Worm (Caenorhabditis elegans) whole organism, mixed stage, embryonic: ENCODE measurements around the gene str-131.

Source experiments
- M03D4.4 ChIP-seq: sonication (generic microtip); optimal IDR thresholded peaks from 2 replicates; lab custom pipeline; 2017; ENCODE audit warnings: mild to moderate bottlenecking, missing genetic modification characterization, missing compliant biosample characterization
- bed-3 ChIP-seq: fragments of 200-800 bp; sonication (Bioruptor generic); optimal IDR thresholded peaks from 3 replicates; lab custom pipeline; 2018; ENCODE audit warnings: mild to moderate bottlenecking, missing genetic modification characterization, moderate library complexity, missing compliant biosample characterization
- blmp-1 ChIP-seq: fragments of 150-350 bp; optimal IDR thresholded peaks from 2 replicates; lab custom pipeline; 2014; ENCODE audit warnings: missing biosample characterization, missing genetic modification characterization
- ceh-39 ChIP-seq: fragments of 150-350 bp; optimal IDR thresholded peaks from 2 replicates; lab custom pipeline; 2014; ENCODE audit warnings: missing biosample characterization, missing genetic modification characterization
- ceh-43 ChIP-seq: fragments of 200-800 bp; sonication (Bioruptor generic); optimal IDR thresholded peaks from 2 replicates; lab custom pipeline; 2018; ENCODE audit warnings: mild to moderate bottlenecking, missing genetic modification characterization, moderate library complexity, missing compliant biosample characterization
- ces-1 ChIP-seq: fragments of 150-350 bp; optimal IDR thresholded peaks from 2 replicates; lab custom pipeline; 2014; ENCODE audit warnings: missing biosample characterization, missing genetic modification reagents, missing genetic modification characterization
- cnd-1 ChIP-seq: fragments of 200-800 bp; sonication (Bioruptor generic); optimal IDR thresholded peaks from 2 replicates; lab custom pipeline; 2018; ENCODE audit warnings: mild to moderate bottlenecking, missing genetic modification characterization, missing compliant biosample characterization
- drap-1 ChIP-seq: fragments of 200-800 bp; sonication (Bioruptor generic); optimal IDR thresholded peaks from 3 replicates; lab custom pipeline; 2018; ENCODE audit warnings: mild to moderate bottlenecking, missing genetic modification characterization, missing compliant biosample characterization
- elt-1 ChIP-seq: sonication (generic microtip); optimal IDR thresholded peaks from 2 replicates; lab custom pipeline; 2017; ENCODE audit warnings: missing genetic modification characterization, mild to moderate bottlenecking, missing compliant biosample characterization, antibody characterized with exemption, moderate library complexity, borderline replicate concordance; ENCODE audit not compliant: insufficient read depth
- elt-3 ChIP-seq: fragments of 150-350 bp; optimal IDR thresholded peaks from 2 replicates; lab custom pipeline; 2014; ENCODE audit warnings: missing biosample characterization, missing genetic modification characterization
- flh-1 ChIP-seq: fragments of 200-800 bp; sonication (Bioruptor generic); optimal IDR thresholded peaks from 2 replicates; lab custom pipeline; 2018; ENCODE audit warnings: mild to moderate bottlenecking, missing genetic modification characterization, moderate library complexity, missing compliant biosample characterization
- ham-2 ChIP-seq: fragments of 200-800 bp; sonication (Bioruptor generic); optimal IDR thresholded peaks from 2 replicates; lab custom pipeline; 2018; ENCODE audit warnings: mild to moderate bottlenecking, missing genetic modification characterization, missing compliant biosample characterization
- hlh-1 ChIP-seq: fragments of 150-350 bp; optimal IDR thresholded peaks from 2 replicates; lab custom pipeline; 2014; ENCODE audit warnings: missing biosample characterization, missing genetic modification reagents, missing genetic modification characterization
- lin-13 ChIP-seq: fragments of 150-350 bp; optimal IDR thresholded peaks from 2 replicates; lab custom pipeline; 2014; ENCODE audit warnings: missing biosample characterization, missing genetic modification characterization
- lin-32 ChIP-seq: fragments of 200-800 bp; sonication (Bioruptor generic); optimal IDR thresholded peaks from 2 replicates; lab custom pipeline; 2018; ENCODE audit warnings: mild to moderate bottlenecking, missing genetic modification characterization, missing compliant biosample characterization
- lsy-2 ChIP-seq: fragments of 150-350 bp; optimal IDR thresholded peaks from 2 replicates; lab custom pipeline; 2014; ENCODE audit warnings: missing biosample characterization, missing genetic modification characterization
- mep-1 ChIP-seq: fragments of 150-350 bp; optimal IDR thresholded peaks from 2 replicates; lab custom pipeline; 2017; ENCODE audit warnings: missing biosample characterization, missing genetic modification reagents, missing genetic modification characterization, inconsistent platforms
- mls-2 ChIP-seq: sonication (generic microtip); optimal IDR thresholded peaks from 2 replicates; lab custom pipeline; 2016; ENCODE audit warnings: mild to moderate bottlenecking, missing genetic modification characterization, moderate library complexity, missing compliant biosample characterization
- nhr-2 ChIP-seq: fragments of 150-350 bp; optimal IDR thresholded peaks from 2 replicates; lab custom pipeline; 2014; ENCODE audit warnings: missing biosample characterization, missing genetic modification characterization
- nhr-237 ChIP-seq: fragments of 150-350 bp; optimal IDR thresholded peaks from 2 replicates; lab custom pipeline; 2014; ENCODE audit warnings: missing biosample characterization, missing genetic modification characterization
- nhr-28 ChIP-seq: fragments of 150-350 bp; optimal IDR thresholded peaks from 2 replicates; lab custom pipeline; 2014; ENCODE audit warnings: missing biosample characterization, missing genetic modification characterization
- nhr-76 ChIP-seq: sonication (generic microtip); optimal IDR thresholded peaks from 2 replicates; lab custom pipeline; 2017; ENCODE audit warnings: missing biosample characterization, missing genetic modification characterization
- pha-4 ChIP-seq: fragments of 150-350 bp; optimal IDR thresholded peaks from 2 replicates; lab custom pipeline; 2018; ENCODE audit warnings: missing biosample characterization, missing genetic modification reagents, missing genetic modification characterization
- sem-2 ChIP-seq: fragments of 200-800 bp; sonication (Bioruptor generic); optimal IDR thresholded peaks from 2 replicates; lab custom pipeline; 2018; ENCODE audit warnings: mild to moderate bottlenecking, missing genetic modification characterization, missing compliant biosample characterization
- snpc-4 ChIP-seq: fragments of 150-350 bp; optimal IDR thresholded peaks from 2 replicates; lab custom pipeline; 2014; ENCODE audit warnings: missing biosample characterization, missing genetic modification characterization
- sptf-1 ChIP-seq: sonication (generic microtip); optimal IDR thresholded peaks from 2 replicates; lab custom pipeline; 2017; ENCODE audit warnings: mild to moderate bottlenecking, missing genetic modification characterization, moderate library complexity, missing compliant biosample characterization
- tbx-8 ChIP-seq: fragments of 200-800 bp; sonication (Bioruptor generic); optimal IDR thresholded peaks from 2 replicates; lab custom pipeline; 2018; ENCODE audit warnings: mild to moderate bottlenecking, missing genetic modification characterization, moderate library complexity, missing compliant biosample characterization
- unc-120 ChIP-seq: sonication (generic microtip); optimal IDR thresholded peaks from 2 replicates; lab custom pipeline; 2017; ENCODE audit warnings: missing genetic modification characterization, missing compliant biosample characterization; ENCODE audit not compliant: poor library complexity, severe bottlenecking
- unc-39 ChIP-seq: fragments of 150-350 bp; optimal IDR thresholded peaks from 2 replicates; lab custom pipeline; 2014; ENCODE audit warnings: missing biosample characterization, missing genetic modification characterization
- unc-62 ChIP-seq: fragments of 150-350 bp; optimal IDR thresholded peaks from 2 replicates; lab custom pipeline; 2014; ENCODE audit warnings: missing biosample characterization, missing genetic modification reagents, missing genetic modification characterization
- zip-8 ChIP-seq: fragments of 150-350 bp; optimal IDR thresholded peaks from 2 replicates; lab custom pipeline; 2014; ENCODE audit warnings: missing biosample characterization, missing genetic modification characterization
- ztf-11 ChIP-seq: fragments of 150-350 bp; optimal IDR thresholded peaks from 2 replicates; lab custom pipeline; 2014; ENCODE audit warnings: missing biosample characterization, missing genetic modification characterization

The str-131 gene

DNA sequence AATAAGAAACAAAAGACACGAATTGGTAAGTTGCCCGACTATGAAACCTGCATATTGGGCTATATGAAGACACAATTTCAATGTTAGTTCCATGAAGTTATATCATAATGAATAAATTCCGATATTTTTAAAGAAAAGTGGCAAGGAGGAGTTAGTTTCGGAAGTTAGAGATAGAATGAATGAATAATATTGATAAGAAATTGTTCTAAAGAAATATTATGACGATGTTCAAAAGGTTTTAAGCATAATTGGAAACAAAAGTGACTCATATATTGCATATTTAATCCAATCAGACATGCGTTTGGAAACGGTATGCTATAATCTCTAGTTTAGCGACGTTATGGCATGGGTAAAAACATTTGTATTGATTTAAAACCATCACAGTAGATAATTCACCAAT lies 11.8 kb downstream of the str-131 start, which contains the start of gene str-143:
Gene str-143, minus strand, starts transcription at position 101 of the 400 bp plus-strand sequence.
- no peak for TF ChIP-seq bed-3 (GFP tag; lab: Kevin White, UChicago)
- TF ChIP-seq ceh-39 (tag; lab: Kevin White, UChicago): no peak
- TF ChIP-seq pha-4: no peak
- no peak for TF ChIP-seq elt-1 (tag; lab: Kevin White, UChicago)
- no peak for TF ChIP-seq ham-2
- no peak for TF ChIP-seq mep-1 (tag; lab: Kevin White, UChicago)
- TF ChIP-seq cnd-1: no peak
- TF ChIP-seq unc-39 (tag; lab: Kevin White, UChicago): no peak
- TF ChIP-seq lin-13 (tag; lab: Kevin White, UChicago): no peak

DNA sequence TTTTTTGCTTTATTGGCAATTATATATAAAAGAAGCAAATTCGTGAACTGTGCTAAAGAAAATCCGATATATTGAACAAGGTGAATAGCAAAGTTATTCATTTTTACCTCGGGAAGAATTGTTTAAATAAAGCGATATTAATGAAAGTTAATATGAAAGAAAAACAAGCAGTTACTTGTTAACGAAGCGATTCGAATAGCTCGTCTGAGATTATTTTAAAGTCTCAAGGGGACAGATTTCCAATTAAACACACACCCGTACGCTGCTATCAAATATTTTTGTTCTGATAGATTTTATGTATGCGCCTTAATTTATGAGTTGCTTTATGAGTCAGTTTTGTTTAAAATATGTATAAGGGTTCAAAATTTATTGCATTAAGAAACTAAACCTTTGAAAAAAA lies 13.7 kb downstream of the str-131 start, which contains the start of gene str-140:
Gene str-140, minus strand, starts transcription at position 101 of the 400 bp plus-strand sequence.
- TF ChIP-seq elt-3 (tag; lab: Kevin White, UChicago) (no peak), lin-32 (no peak), nhr-2 (tag; lab: Kevin White, UChicago) (no peak), sem-2 (no peak), ham-2 (no peak), nhr-237 (tag; lab: Kevin White, UChicago) (no peak), nhr-76 (no peak), blmp-1 (tag; lab: Kevin White, UChicago) (no peak), snpc-4 (tag; lab: Kevin White, UChicago) (no peak), bed-3 (GFP tag; lab: Kevin White, UChicago) (no peak), lsy-2 (tag; lab: Kevin White, UChicago) (no peak)

DNA sequence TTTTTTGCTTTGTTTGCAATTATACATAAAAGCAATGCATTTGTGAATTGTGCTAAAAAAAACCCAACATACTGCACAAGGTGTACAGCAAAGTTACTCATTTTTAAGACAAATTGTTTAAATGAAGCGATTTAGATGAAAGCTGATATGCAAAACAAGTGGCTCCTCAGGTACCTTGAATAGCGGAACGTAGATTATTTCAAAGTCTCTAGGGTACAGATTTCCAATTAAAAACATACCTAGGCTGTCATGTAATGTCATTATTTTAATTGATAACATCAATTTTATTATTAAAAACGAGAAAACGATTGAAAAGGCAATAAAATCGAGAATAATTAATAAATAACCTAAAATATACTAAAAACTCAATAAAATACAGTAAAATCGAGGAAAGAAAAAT lies 19.4 kb downstream of the str-131 start, which contains the start of gene str-139:
Gene str-139, minus strand, starts transcription at position 101 of the 400 bp plus-strand sequence.
- TF ChIP-seq lin-32 (no peak), ceh-43 (GFP tag; lab: Kevin White, UChicago) (no peak), nhr-237 (tag; lab: Kevin White, UChicago) (no peak), drap-1 (GFP tag; lab: Kevin White, UChicago) (no peak), ceh-39 (tag; lab: Kevin White, UChicago) (no peak), zip-8 (tag; lab: Kevin White, UChicago) (no peak)

DNA sequence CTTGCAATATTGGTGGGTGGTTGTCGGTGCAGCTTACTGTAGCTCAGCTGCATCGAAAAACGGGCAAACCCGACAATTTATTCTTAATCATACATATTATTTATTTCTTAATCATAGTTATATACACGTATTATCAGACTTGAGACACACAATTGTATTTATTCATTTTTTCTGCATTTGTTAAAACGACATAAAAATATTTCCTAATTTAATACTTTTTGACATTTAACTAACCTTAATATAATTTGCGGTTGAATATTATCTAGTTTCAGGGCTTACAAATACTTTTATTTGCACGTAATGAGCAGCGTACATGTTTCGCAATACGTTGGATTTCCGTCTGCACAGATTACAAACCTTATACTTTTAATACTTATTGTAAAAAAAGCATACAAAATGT lies 23.1 kb downstream of the str-131 start, which contains the start of gene str-138:
Gene str-138, plus strand, starts transcription at position 301 of the 400 bp plus-strand sequence.
- TF ChIP-seq unc-62 (GFP tag; lab: Kevin White, UChicago) (no peak), nhr-76 (no peak), blmp-1 (tag; lab: Kevin White, UChicago) (no peak), bed-3 (GFP tag; lab: Kevin White, UChicago) (no peak), lsy-2 (tag; lab: Kevin White, UChicago) (no peak), drap-1 (GFP tag; lab: Kevin White, UChicago) (no peak)
- TF ChIP-seq, all 35 proteins: peak for 0

DNA sequence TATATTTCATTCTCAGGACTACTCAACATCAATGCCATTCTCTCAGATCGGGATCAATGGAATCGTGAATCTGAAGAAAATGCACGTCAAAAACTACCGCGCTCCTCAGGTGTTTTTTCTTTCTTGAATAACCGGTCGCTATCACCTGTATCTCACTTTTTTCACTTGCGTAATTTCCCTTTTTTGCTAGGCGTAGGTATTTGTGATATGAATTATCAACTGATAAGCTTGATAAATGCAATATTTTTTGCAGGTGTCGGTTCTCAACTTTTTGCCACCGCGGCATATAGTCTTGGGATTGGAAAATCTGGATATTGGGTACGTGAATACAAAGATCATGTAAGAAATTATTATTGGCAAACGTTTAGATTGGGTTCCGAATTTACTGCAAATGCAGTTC lies 26.3 kb downstream of the str-131 start:
- TF ChIP-seq unc-120 (no peak), nhr-28 (no peak), mep-1 (tag; lab: Kevin White, UChicago) (no peak), bed-3 (GFP tag; lab: Kevin White, UChicago) (no peak), M03D4.4 (tag; lab: Kevin White, UChicago) (no peak), lin-13 (tag; lab: Kevin White, UChicago) (no peak), zip-8 (tag; lab: Kevin White, UChicago) (no peak), sptf-1 (no peak), tbx-8 (GFP tag; lab: Kevin White, UChicago) (no peak), ceh-43 (GFP tag; lab: Kevin White, UChicago) (no peak), mls-2 (tag; lab: Kevin White, UChicago) (no peak), lsy-2 (tag; lab: Kevin White, UChicago) (no peak), ham-2 (no peak), elt-3 (tag; lab: Kevin White, UChicago) (no peak), blmp-1 (tag; lab: Kevin White, UChicago) (no peak)

DNA sequence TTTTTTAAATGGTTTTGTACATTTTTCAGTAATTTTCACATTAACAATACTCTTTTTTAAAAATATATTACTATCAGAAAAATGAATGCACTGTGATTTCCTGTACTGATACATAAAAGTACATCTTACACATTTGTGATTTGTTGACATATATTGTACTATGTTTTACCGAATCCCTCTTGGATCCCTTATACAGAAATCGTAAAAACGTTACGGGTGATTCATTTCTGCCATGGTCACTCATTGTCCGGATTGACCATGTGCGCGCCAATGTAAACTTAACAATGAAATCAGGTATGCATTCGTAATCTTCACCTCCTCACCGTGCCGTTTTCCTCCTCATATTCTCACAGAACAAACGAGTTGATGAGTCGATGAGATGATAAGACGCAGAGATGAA lies 27.3 kb downstream of the str-131 start, which contains the start of gene ZC513.2:
Gene ZC513.2, plus strand, starts transcription at position 301 of the 400 bp plus-strand sequence.
- TF ChIP-seq M03D4.4 (tag; lab: Kevin White, UChicago) (no peak), elt-1 (tag; lab: Kevin White, UChicago) (no peak), sem-2 (no peak), ces-1 (GFP tag; lab: Kevin White, UChicago) (no peak), elt-3 (tag; lab: Kevin White, UChicago) (no peak), ztf-11 (tag; lab: Kevin White, UChicago) (no peak), nhr-237 (tag; lab: Kevin White, UChicago) (no peak), zip-8 (tag; lab: Kevin White, UChicago) (no peak), blmp-1 (tag; lab: Kevin White, UChicago) (no peak), snpc-4 (tag; lab: Kevin White, UChicago) (no peak), hlh-1 (no peak), cnd-1 (no peak), ceh-39 (tag; lab: Kevin White, UChicago) (no peak), nhr-2 (tag; lab: Kevin White, UChicago) (no peak), mep-1 (tag; lab: Kevin White, UChicago) (no peak), flh-1 (GFP tag; lab: Kevin White, UChicago) (no peak), unc-62 (GFP tag; lab: Kevin White, UChicago) (no peak)
- TF ChIP-seq, all 35 proteins: peak for 0
